Fruit fly (Drosophila melanogaster) whole organism, pupa: ENCODE measurements around the gene CG1628.

Experiments used
- CG32121 ChIP-seq: fragments of 200-800 bp; sonication (Bioruptor generic); IDR thresholded peaks from 2 replicates; pipeline ENCODE4 v1.3.6; 2022; ENCODE audit warnings: missing biosample characterization, missing genetic modification characterization
- CG34367 ChIP-seq: fragments of 200-800 bp; sonication (Bioruptor generic); optimal IDR thresholded peaks from 2 replicates; lab custom pipeline; 2018; ENCODE audit warnings: missing biosample characterization, mild to moderate bottlenecking, missing genetic modification characterization
- CG9948 ChIP-seq: fragments of 200-800 bp; sonication (Bioruptor generic); optimal IDR thresholded peaks from 2 replicates; lab custom pipeline; 2018; ENCODE audit warnings: missing biosample characterization, mild to moderate bottlenecking, missing genetic modification characterization, moderate library complexity
- EcR ChIP-seq: fragments of 200-800 bp; sonication (Bioruptor generic); optimal IDR thresholded peaks from 3 replicates; lab custom pipeline; 2019; ENCODE audit warnings: missing biosample characterization, missing genetic modification characterization, mild to moderate bottlenecking, moderate library complexity, missing genetic modification reagents
- Pif1A ChIP-seq: fragments of 200-800 bp; sonication (Bioruptor generic); optimal IDR thresholded peaks from 3 replicates; lab custom pipeline; 2016; ENCODE audit warnings: missing biosample characterization, missing genetic modification characterization
- fd96Ca ChIP-seq: fragments of 200-800 bp; sonication (Bioruptor generic); IDR thresholded peaks from 3 replicates; pipeline ENCODE4 v1.3.6; 2022; ENCODE audit warnings: missing biosample characterization, missing genetic modification characterization

DNA sequence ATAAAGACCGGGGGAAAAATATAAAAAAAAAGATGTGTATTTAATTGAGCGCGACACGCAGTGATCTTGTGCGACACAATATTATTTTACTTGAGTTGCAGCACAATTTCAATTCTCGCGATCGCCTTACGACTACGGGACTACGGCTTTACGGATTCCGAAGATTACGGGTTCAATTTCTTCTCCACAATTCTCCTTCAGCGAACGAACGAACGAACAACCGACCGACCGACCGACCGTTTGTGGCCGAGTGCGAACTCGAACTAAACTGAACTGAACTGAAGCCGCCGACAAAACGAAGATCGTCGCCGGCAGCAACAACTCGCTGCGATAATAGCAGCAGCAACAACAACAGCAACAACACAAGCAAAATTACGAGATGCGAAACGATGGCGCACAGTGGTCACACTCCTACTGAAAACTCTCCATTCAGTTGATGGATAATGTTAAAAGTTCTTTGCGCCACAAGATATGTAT lies 17.3 kb downstream of the CG1628 start, which contains the start of gene spri:
- TF ChIP-seq EcR (GFP tag; lab: Kevin White, UChicago) = peak; percentile 49
- TF ChIP-seq CG32121 (GFP tag; lab: Robert Waterston, UW) = peak; percentile 63
- peak; percentile 41 for TF ChIP-seq CG9948 (tag; lab: Kevin White, UChicago)
- TF ChIP-seq Pif1A = peak; percentile 19
- peak; percentile 68; the same call in 2 of the 3 replicates for TF ChIP-seq fd96Ca
- TF ChIP-seq CG34367 = peak; percentile 67
